Fruit fly (Drosophila melanogaster) whole organism, embryonic: Measurements from ENCODE around the gene mio.

ENCODE experiments used
- Adf1 ChIP-seq: fragments of 200-800 bp; sonication (Bioruptor generic); IDR thresholded peaks from 2 replicates; pipeline ENCODE4 v1.3.6; 2022; ENCODE audit warnings: missing biosample characterization, missing genetic modification characterization
- CG10959 ChIP-seq: fragments of 200-800 bp; sonication (Bioruptor generic); IDR thresholded peaks from 2 replicates; pipeline ENCODE4 v1.3.6; 2022; ENCODE audit warnings: missing biosample characterization, missing genetic modification characterization
- CG11398 ChIP-seq: fragments of 200-800 bp; sonication (Bioruptor generic); optimal IDR thresholded peaks from 2 replicates; lab custom pipeline; 2016; ENCODE audit warnings: missing biosample characterization, missing genetic modification characterization
- CG11696 ChIP-seq: fragments of 200-800 bp; sonication (Bioruptor generic); IDR thresholded peaks from 2 replicates; pipeline ENCODE4 v1.3.6; 2022; ENCODE audit warnings: missing biosample characterization, missing genetic modification characterization
- CG15514 ChIP-seq: fragments of 200-800 bp; sonication (Bioruptor generic); optimal IDR thresholded peaks from 3 replicates; lab custom pipeline; 2017; ENCODE audit warnings: missing biosample characterization, missing genetic modification characterization, mild to moderate bottlenecking, moderate library complexity, missing genetic modification reagents
- CG16779 ChIP-seq: fragments of 200-800 bp; sonication (Bioruptor generic); IDR thresholded peaks from 2 replicates; pipeline ENCODE4 v1.3.6; 2022; ENCODE audit warnings: missing biosample characterization, missing genetic modification characterization
- CG17568 ChIP-seq: fragments of 200-800 bp; sonication (Bioruptor generic); optimal IDR thresholded peaks from 2 replicates; lab custom pipeline; 2018; ENCODE audit warnings: missing biosample characterization, mild to moderate bottlenecking, missing genetic modification characterization, moderate library complexity
- CG2120 ChIP-seq: fragments of 200-800 bp; sonication (Bioruptor generic); optimal IDR thresholded peaks from 3 replicates; lab custom pipeline; 2016; ENCODE audit warnings: missing biosample characterization, missing genetic modification characterization
- CG2199 ChIP-seq: fragments of 200-800 bp; sonication (Bioruptor generic); IDR thresholded peaks from 3 replicates; pipeline ENCODE4 v1.3.6; 2022; ENCODE audit warnings: missing biosample characterization, missing genetic modification characterization
- CG2875 ChIP-seq: fragments of 200-800 bp; sonication (Bioruptor generic); optimal IDR thresholded peaks from 2 replicates; lab custom pipeline; 2017; ENCODE audit warnings: missing biosample characterization, mild to moderate bottlenecking, missing genetic modification characterization, missing genetic modification reagents
- CG3995 ChIP-seq: fragments of 200-800 bp; sonication (Bioruptor generic); optimal IDR thresholded peaks from 3 replicates; lab custom pipeline; 2016; ENCODE audit warnings: missing biosample characterization, missing genetic modification characterization
- CG4617 ChIP-seq: fragments of 200-800 bp; sonication (Bioruptor generic); optimal IDR thresholded peaks from 3 replicates; lab custom pipeline; 2016; ENCODE audit warnings: missing biosample characterization, missing genetic modification characterization, borderline replicate concordance
- CG4854 ChIP-seq: fragments of 200-800 bp; sonication (Bioruptor generic); optimal IDR thresholded peaks from 2 replicates; lab custom pipeline; 2016; ENCODE audit warnings: missing biosample characterization, missing genetic modification characterization, inconsistent platforms
- CG5245 ChIP-seq: fragments of 200-800 bp; sonication (Bioruptor generic); optimal IDR thresholded peaks from 3 replicates; lab custom pipeline; 2016; ENCODE audit warnings: missing biosample characterization, missing genetic modification characterization
- CG6689 ChIP-seq: fragments of 200-800 bp; sonication (Bioruptor generic); IDR thresholded peaks from 2 replicates; pipeline ENCODE4 v1.3.6; 2022; ENCODE audit warnings: missing biosample characterization, missing genetic modification characterization
- CG6791 ChIP-seq: fragments of 200-800 bp; sonication (Bioruptor generic); IDR thresholded peaks from 3 replicates; pipeline ENCODE4 v1.3.6; 2022; ENCODE audit warnings: missing biosample characterization, missing genetic modification characterization; ENCODE audit not compliant: partially characterized antibody
- CG9727 ChIP-seq: fragments of 200-800 bp; sonication (Bioruptor generic); optimal IDR thresholded peaks from 3 replicates; lab custom pipeline; 2017; ENCODE audit warnings: missing biosample characterization, mild to moderate bottlenecking, missing genetic modification characterization
- D19A ChIP-seq: fragments of 200-800 bp; optimal IDR thresholded peaks from 3 replicates; lab custom pipeline; 2019; ENCODE audit warnings: missing biosample characterization, mild to moderate bottlenecking, missing genetic modification characterization, moderate library complexity
- Doc3 ChIP-seq: fragments of 200-800 bp; sonication (Bioruptor generic); IDR thresholded peaks from 3 replicates; pipeline ENCODE4 v1.3.6; 2022; ENCODE audit warnings: missing biosample characterization, missing genetic modification characterization; ENCODE audit not compliant: partially characterized antibody
- Dp ChIP-seq: fragments of 200-800 bp; sonication (Bioruptor generic); optimal IDR thresholded peaks from 2 replicates; lab custom pipeline; 2018; ENCODE audit warnings: missing biosample characterization, mild to moderate bottlenecking, missing genetic modification characterization, moderate library complexity
- Eip74EF ChIP-seq, 2 experiments: fragments of 200-800 bp in 1 of 2; fragments of >200 bp in 1 of 2; sonication (Bioruptor generic) in 1 of 2; optimal IDR thresholded peaks; 2 replicates each; lab custom pipeline; 2017 to 2019; ENCODE audit warnings: missing biosample characterization in 2 of 2, missing genetic modification characterization in 2 of 2, mild to moderate bottlenecking in 1 of 2, moderate library complexity in 1 of 2
- Gug ChIP-seq: fragments of 200-800 bp; sonication (Bioruptor generic); IDR thresholded peaks from 4 replicates; pipeline ENCODE4 v1.3.6; 2022; ENCODE audit warnings: missing biosample characterization, missing genetic modification characterization
- MESR4 ChIP-seq: fragments of 200-800 bp; sonication (Bioruptor generic); optimal IDR thresholded peaks from 2 replicates; lab custom pipeline; 2018; ENCODE audit warnings: missing biosample characterization, mild to moderate bottlenecking, missing genetic modification characterization, moderate library complexity
- Neu2 ChIP-seq: fragments of 200-800 bp; sonication (Bioruptor generic); optimal IDR thresholded peaks from 3 replicates; lab custom pipeline; 2016; ENCODE audit warnings: missing biosample characterization, missing genetic modification characterization, borderline replicate concordance
- Nf-YA ChIP-seq: fragments of 200-800 bp; sonication (Bioruptor generic); IDR thresholded peaks from 2 replicates; pipeline ENCODE4 v1.3.6; 2022; ENCODE audit warnings: missing biosample characterization, missing genetic modification characterization
- NfI ChIP-seq: fragments of 200-800 bp; sonication (Bioruptor generic); optimal IDR thresholded peaks from 3 replicates; lab custom pipeline; 2018; ENCODE audit warnings: missing biosample characterization, mild to moderate bottlenecking, missing genetic modification characterization, moderate library complexity
- Side ChIP-seq: fragments of 200-800 bp; sonication (Bioruptor generic); optimal IDR thresholded peaks from 2 replicates; lab custom pipeline; 2016; ENCODE audit warnings: missing biosample characterization, missing genetic modification characterization
- Xrp1 ChIP-seq: fragments of 200-800 bp; sonication (Bioruptor generic); IDR thresholded peaks from 2 replicates; pipeline ENCODE4 v1.3.6; 2022; ENCODE audit warnings: missing biosample characterization, missing genetic modification characterization
- amos ChIP-seq: fragments of 200-800 bp; sonication (Bioruptor generic); IDR thresholded peaks from 2 replicates; pipeline ENCODE4 v1.3.6; 2022; ENCODE audit warnings: missing biosample characterization, missing genetic modification characterization; ENCODE audit not compliant: partially characterized antibody
- bsh ChIP-seq, 2 experiments: fragments of 200-800 bp; sonication (Bioruptor generic); optimal IDR thresholded peaks; 2 replicates each; lab custom pipeline; 2017 to 2018; ENCODE audit warnings: mild to moderate bottlenecking in 2 of 2, missing biosample characterization in 2 of 2, missing genetic modification characterization in 2 of 2, moderate library complexity in 1 of 2
- btn ChIP-seq: fragments of 200-800 bp; sonication (Bioruptor generic); optimal IDR thresholded peaks from 2 replicates; lab custom pipeline; 2016; ENCODE audit warnings: missing biosample characterization, missing genetic modification characterization
- chif ChIP-seq, 2 experiments: fragments of 200-800 bp; sonication (Bioruptor generic); optimal IDR thresholded peaks; 3 replicates each; lab custom pipeline; 2016; ENCODE audit warnings: missing biosample characterization in 2 of 2, missing genetic modification characterization in 2 of 2
- chm ChIP-seq: fragments of 200-800 bp; sonication (Bioruptor generic); IDR thresholded peaks from 2 replicates; pipeline ENCODE4 v1.3.6; 2022; ENCODE audit warnings: missing biosample characterization, missing genetic modification characterization
- danr ChIP-seq: fragments of 200-800 bp; sonication (Bioruptor generic); IDR thresholded peaks from 2 replicates; pipeline ENCODE4 v1.3.6; 2022; ENCODE audit warnings: missing biosample characterization, missing genetic modification characterization
- disco-r ChIP-seq: fragments of 200-800 bp; sonication (Bioruptor generic); optimal IDR thresholded peaks from 2 replicates; lab custom pipeline; 2016; ENCODE audit warnings: missing biosample characterization, missing genetic modification characterization
- ems ChIP-seq: fragments of 200-800 bp; sonication (Bioruptor generic); optimal IDR thresholded peaks from 3 replicates; lab custom pipeline; 2016; ENCODE audit warnings: missing biosample characterization, missing genetic modification characterization
- eve ChIP-seq, 2 experiments: fragments of >200 bp; optimal IDR thresholded peaks; 2 replicates each; lab custom pipeline; 2017; ENCODE audit warnings: missing biosample characterization in 2 of 2, missing genetic modification characterization in 2 of 2
- grn ChIP-seq: fragments of 200-800 bp; sonication (Bioruptor generic); optimal IDR thresholded peaks from 3 replicates; lab custom pipeline; 2017; ENCODE audit warnings: missing biosample characterization, missing genetic modification characterization
- ham ChIP-seq: fragments of 200-800 bp; sonication (Bioruptor generic); IDR thresholded peaks from 2 replicates; pipeline ENCODE4 v1.3.6; 2022; ENCODE audit warnings: missing biosample characterization, missing genetic modification characterization
- maf-S ChIP-seq: fragments of 200-800 bp; sonication (Bioruptor generic); optimal IDR thresholded peaks from 2 replicates; lab custom pipeline; 2016; ENCODE audit warnings: missing biosample characterization, missing genetic modification characterization
- nau ChIP-seq: fragments of 200-800 bp; sonication (Bioruptor generic); optimal IDR thresholded peaks from 3 replicates; lab custom pipeline; 2017; ENCODE audit warnings: missing biosample characterization, mild to moderate bottlenecking, missing genetic modification characterization, missing genetic modification reagents
- onecut ChIP-seq: fragments of 200-800 bp; sonication (Bioruptor generic); IDR thresholded peaks from 2 replicates; pipeline ENCODE4 v1.3.6; 2022; ENCODE audit warnings: missing biosample characterization, missing genetic modification characterization
- pan ChIP-seq, 4 experiments: fragments of >200 bp in 3 of 4; fragments of 200-800 bp in 1 of 4; sonication (Bioruptor generic) in 1 of 4; optimal IDR thresholded peaks in 3 of 4; IDR thresholded peaks in 1 of 4; 2 replicates each; pipeline versions ENCODE4 v1.3.6 to Lab custom; 2017 to 2022; ENCODE audit warnings: missing biosample characterization in 2 of 4, missing genetic modification characterization in 2 of 4, mixed read lengths in 1 of 4
- pho ChIP-seq: fragments of 200-800 bp; sonication (Bioruptor generic); optimal IDR thresholded peaks from 2 replicates; lab custom pipeline; 2016; ENCODE audit warnings: missing biosample characterization, missing genetic modification characterization
- psq ChIP-seq: fragments of 200-800 bp; sonication (Bioruptor generic); optimal IDR thresholded peaks from 2 replicates; lab custom pipeline; 2017; ENCODE audit warnings: missing biosample characterization, missing genetic modification characterization
- sens-2 ChIP-seq: fragments of 200-800 bp; sonication (Bioruptor generic); IDR thresholded peaks from 2 replicates; pipeline ENCODE4 v1.3.6; 2022; ENCODE audit warnings: missing biosample characterization, missing genetic modification characterization
- ssp ChIP-seq: fragments of 200-800 bp; sonication (Bioruptor generic); IDR thresholded peaks from 2 replicates; pipeline ENCODE4 v1.3.6; 2022; ENCODE audit warnings: missing biosample characterization, missing genetic modification characterization
- usp ChIP-seq: fragments of >200 bp; optimal IDR thresholded peaks from 2 replicates; lab custom pipeline; 2017; ENCODE audit warnings: missing biosample characterization, missing genetic modification characterization
- vfl ChIP-seq: fragments of 200-800 bp; sonication (Bioruptor generic); optimal IDR thresholded peaks from 2 replicates; lab custom pipeline; 2016; ENCODE audit warnings: missing biosample characterization, missing genetic modification characterization
- wek ChIP-seq: fragments of 200-800 bp; sonication (Bioruptor generic); optimal IDR thresholded peaks from 3 replicates; lab custom pipeline; 2018; ENCODE audit warnings: missing biosample characterization, mild to moderate bottlenecking, missing genetic modification characterization, moderate library complexity

mio gene

DNA sequence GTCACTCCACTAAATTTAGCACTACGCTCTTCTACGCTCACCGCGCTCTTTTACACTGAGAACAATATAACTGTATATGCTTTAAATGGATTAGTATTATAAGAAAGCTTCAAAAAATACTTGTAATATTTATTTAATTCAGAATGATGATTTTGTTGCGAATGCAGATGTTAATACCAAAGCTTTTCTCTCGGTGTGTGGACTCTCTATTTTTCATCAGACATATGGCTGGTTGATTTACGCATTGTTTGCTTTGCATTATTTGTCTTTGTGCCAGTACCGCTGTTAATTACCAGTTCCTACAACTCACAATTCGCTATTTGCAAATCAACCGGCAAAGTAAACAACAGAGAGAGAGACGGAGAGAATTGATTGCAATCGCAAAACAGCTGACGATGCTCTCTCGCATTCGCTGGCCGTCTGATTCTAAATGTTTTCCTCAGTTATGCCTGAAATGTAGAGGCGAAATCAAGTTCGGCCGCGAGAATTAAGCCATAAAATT is 4.6 kb downstream of the mio start (continued):
- TF ChIP-seq Eip74EF (GFP tag; optimal IDR thresholded peaks at IDR 0.05; lab: Kevin White, UChicago), result peak in 1 of 2 experiments; percentile 92
- peak in 1 of 2 experiments; percentile 4 for TF ChIP-seq eve (GFP tag; optimal IDR thresholded peaks at IDR 0.05; lab: Kevin White, UChicago)
- TF ChIP-seq CG16779 (GFP tag; lab: Robert Waterston, UW), result peak; percentile 96
- peak; percentile 87 for TF ChIP-seq Adf1 (GFP tag; lab: Robert Waterston, UW)
- TF ChIP-seq CG9727 (GFP tag; lab: Kevin White, UChicago), result peak; percentile 97
- no peak for TF ChIP-seq CG6791 (GFP tag; lab: Robert Waterston, UW)
- TF ChIP-seq Doc3 (GFP tag; lab: Robert Waterston, UW), result no peak
- TF ChIP-seq Nf-YA (GFP tag; lab: Robert Waterston, UW), result peak; percentile 96
- TF ChIP-seq CG2120, result peak; percentile 99
- TF ChIP-seq NfI, result peak; percentile 96
- TF ChIP-seq chm (GFP tag; lab: Robert Waterston, UW), result peak; percentile 98
- peak; percentile 90 for TF ChIP-seq CG15514 (GFP tag; lab: Kevin White, UChicago)
- TF ChIP-seq CG3995 (GFP tag; lab: Kevin White, UChicago), result peak; percentile 71
- TF ChIP-seq disco-r (GFP tag; lab: Kevin White, UChicago), result peak; percentile 96
- TF ChIP-seq CG2199 (GFP tag; lab: Robert Waterston, UW), result peak; percentile 96
- TF ChIP-seq pho (GFP tag; lab: Kevin White, UChicago), result peak; percentile 97
- peak; percentile 77 for TF ChIP-seq CG4617 (GFP tag; lab: Kevin White, UChicago)
- peak; percentile 89 for TF ChIP-seq D19A
- TF ChIP-seq btn, result peak; percentile 87
- peak; percentile 86 for TF ChIP-seq grn (GFP tag; lab: Kevin White, UChicago)
- peak; percentile 95 for TF ChIP-seq chif (GFP tag; optimal IDR thresholded peaks at IDR 0.05; lab: Kevin White, UChicago)
- peak; percentile 94 for TF ChIP-seq maf-S (GFP tag; lab: Kevin White, UChicago)
- peak; percentile 94 for TF ChIP-seq CG11696
- TF ChIP-seq psq (GFP tag; lab: Kevin White, UChicago), result peak; percentile 91
- TF ChIP-seq MESR4 (GFP tag; lab: Kevin White, UChicago), result peak; percentile 68
- TF ChIP-seq Xrp1 (GFP tag; lab: Robert Waterston, UW), result peak; percentile 98
- TF ChIP-seq ham, result peak; percentile 96
- TF ChIP-seq vfl (GFP tag; lab: Kevin White, UChicago), result peak; percentile 96
- peak; percentile 95 for TF ChIP-seq CG10959 (GFP tag; lab: Robert Waterston, UW)
- peak; percentile 94 for TF ChIP-seq ems
- TF ChIP-seq sens-2, result peak; percentile 96
- no peak for TF ChIP-seq usp (GFP tag; lab: Kevin White, UChicago)
- peak; percentile 93 for TF ChIP-seq CG17568 (GFP tag; lab: Kevin White, UChicago)
- TF ChIP-seq CG11398, result peak; percentile 90
- peak; percentile 95 to 96 for TF ChIP-seq bsh (GFP tag; optimal IDR thresholded peaks at IDR 0.05; lab: Kevin White, UChicago)
- TF ChIP-seq CG5245 (GFP tag; lab: Kevin White, UChicago), result peak; percentile 92
- TF ChIP-seq CG4854 (GFP tag; lab: Kevin White, UChicago), result peak; percentile 91
- TF ChIP-seq Side (GFP tag; lab: Kevin White, UChicago), result peak; percentile 94
- TF ChIP-seq Gug (GFP tag; lab: Robert Waterston, UW), result peak; percentile 94
- TF ChIP-seq Dp (GFP tag; lab: Kevin White, UChicago), result peak; percentile 10
- TF ChIP-seq ssp (GFP tag; lab: Robert Waterston, UW), result peak; percentile 93
- no peak for TF ChIP-seq pan (optimal IDR thresholded peaks at IDR 0.05; lab: Kevin White, UChicago)
- peak in 1 of 2 experiments; percentile 98 for TF ChIP-seq pan (GFP tag; optimal IDR thresholded peaks at IDR 0.05 in 1 of 2, IDR thresholded peaks at IDR 0.05 in 1 of 2)
- TF ChIP-seq Neu2 (GFP tag; lab: Kevin White, UChicago), result peak; percentile 34
- TF ChIP-seq wek, result peak; percentile 84
- TF ChIP-seq onecut (GFP tag; lab: Robert Waterston, UW), result peak; percentile 92
- peak; percentile 96 for TF ChIP-seq danr (GFP tag; lab: Robert Waterston, UW)
- peak; percentile 94 for TF ChIP-seq CG2875 (GFP tag; lab: Kevin White, UChicago)
- peak; percentile 97 for TF ChIP-seq CG6689 (GFP tag; lab: Robert Waterston, UW)
- no peak for TF ChIP-seq amos (GFP tag; lab: Robert Waterston, UW)
- TF ChIP-seq nau, result peak; percentile 92
